Fruit fly (Drosophila melanogaster) whole organism, embryonic: Measurements from ENCODE around the gene Fam92.

Source experiments
- Asciz ChIP-seq: fragments of 200-800 bp; sonication (Bioruptor generic); optimal IDR thresholded peaks from 2 replicates; lab custom pipeline; 2017; ENCODE audit warnings: missing biosample characterization, mild to moderate bottlenecking, missing genetic modification characterization, missing genetic modification reagents
- B-H1 ChIP-seq: fragments of 200-800 bp; sonication (Bioruptor generic); IDR thresholded peaks from 3 replicates; pipeline ENCODE4 v1.3.6; 2022; ENCODE audit warnings: missing biosample characterization, missing genetic modification characterization
- Blimp-1 ChIP-seq: fragments of 200-800 bp; sonication (Bioruptor generic); optimal IDR thresholded peaks from 3 replicates; lab custom pipeline; 2018; ENCODE audit warnings: missing biosample characterization, missing genetic modification characterization, mild to moderate bottlenecking, moderate library complexity, missing genetic modification reagents
- BtbVII ChIP-seq: fragments of 200-800 bp; sonication (Bioruptor generic); optimal IDR thresholded peaks from 3 replicates; lab custom pipeline; 2017; ENCODE audit warnings: missing biosample characterization, mild to moderate bottlenecking, missing genetic modification characterization
- CG10147 ChIP-seq: fragments of 200-800 bp; sonication (Bioruptor generic); optimal IDR thresholded peaks from 2 replicates; lab custom pipeline; 2019; ENCODE audit warnings: missing biosample characterization, mild to moderate bottlenecking, missing genetic modification characterization, moderate library complexity
- CG10209 ChIP-seq: fragments of 200-800 bp; sonication (Bioruptor generic); optimal IDR thresholded peaks from 3 replicates; lab custom pipeline; 2017; ENCODE audit warnings: missing biosample characterization, mild to moderate bottlenecking, missing genetic modification characterization, missing genetic modification reagents
- CG10274 ChIP-seq: fragments of 200-800 bp; sonication (Bioruptor generic); optimal IDR thresholded peaks from 3 replicates; lab custom pipeline; 2017; ENCODE audit warnings: missing biosample characterization, mild to moderate bottlenecking, missing genetic modification characterization
- CG12071 ChIP-seq: fragments of 200-800 bp; sonication (Bioruptor generic); optimal IDR thresholded peaks from 3 replicates; lab custom pipeline; 2018; ENCODE audit warnings: missing biosample characterization, mild to moderate bottlenecking, missing genetic modification characterization
- CG12104 ChIP-seq: fragments of 200-800 bp; sonication (Bioruptor generic); optimal IDR thresholded peaks from 3 replicates; lab custom pipeline; 2016; ENCODE audit warnings: missing biosample characterization, missing genetic modification characterization
- CG12299 ChIP-seq: fragments of 200-800 bp; sonication (Bioruptor generic); optimal IDR thresholded peaks from 2 replicates; lab custom pipeline; 2018; ENCODE audit warnings: missing biosample characterization, mild to moderate bottlenecking, missing genetic modification characterization
- CG12769 ChIP-seq: fragments of 200-800 bp; sonication (Bioruptor generic); optimal IDR thresholded peaks from 2 replicates; lab custom pipeline; 2019; ENCODE audit warnings: missing biosample characterization, mild to moderate bottlenecking, missing genetic modification characterization, moderate library complexity
- CG15514 ChIP-seq: fragments of 200-800 bp; sonication (Bioruptor generic); optimal IDR thresholded peaks from 3 replicates; lab custom pipeline; 2017; ENCODE audit warnings: missing biosample characterization, missing genetic modification characterization, mild to moderate bottlenecking, moderate library complexity, missing genetic modification reagents
- CG17568 ChIP-seq: fragments of 200-800 bp; sonication (Bioruptor generic); optimal IDR thresholded peaks from 2 replicates; lab custom pipeline; 2018; ENCODE audit warnings: missing biosample characterization, mild to moderate bottlenecking, missing genetic modification characterization, moderate library complexity
- CG17912 ChIP-seq: fragments of 200-800 bp; sonication (Bioruptor generic); optimal IDR thresholded peaks from 2 replicates; lab custom pipeline; 2018; ENCODE audit warnings: missing biosample characterization, mild to moderate bottlenecking, missing genetic modification characterization
- CG2116 ChIP-seq: fragments of 200-800 bp; sonication (Bioruptor generic); optimal IDR thresholded peaks from 3 replicates; lab custom pipeline; 2018; ENCODE audit warnings: missing biosample characterization, mild to moderate bottlenecking, missing genetic modification characterization
- CG2202 ChIP-seq: fragments of 200-800 bp; sonication (Bioruptor generic); optimal IDR thresholded peaks from 2 replicates; lab custom pipeline; 2018; ENCODE audit warnings: missing biosample characterization, mild to moderate bottlenecking, missing genetic modification characterization
- CG32767 ChIP-seq: fragments of 200-800 bp; sonication (Bioruptor generic); IDR thresholded peaks from 2 replicates; pipeline ENCODE4 v1.3.6; 2022; ENCODE audit warnings: missing biosample characterization, missing genetic modification characterization
- CG5953 ChIP-seq: fragments of 200-800 bp; sonication (Bioruptor generic); IDR thresholded peaks from 2 replicates; pipeline ENCODE4 v1.3.6; 2022; ENCODE audit warnings: missing biosample characterization, missing genetic modification characterization
- CG6813 ChIP-seq: fragments of 200-800 bp; sonication (Bioruptor generic); optimal IDR thresholded peaks from 2 replicates; lab custom pipeline; 2017; ENCODE audit warnings: missing biosample characterization, missing genetic modification characterization, mild to moderate bottlenecking, moderate library complexity, missing genetic modification reagents
- CG8290 ChIP-seq, 3 experiments: fragments of 200-800 bp; sonication (Bioruptor generic); optimal IDR thresholded peaks; 2 replicates each; lab custom pipeline; 2016 to 2019; ENCODE audit warnings: missing biosample characterization in 3 of 3, missing genetic modification characterization in 3 of 3, mild to moderate bottlenecking in 2 of 3, moderate library complexity in 1 of 3
- Deaf1 ChIP-seq: fragments of 200-800 bp; optimal IDR thresholded peaks from 3 replicates; lab custom pipeline; 2019; ENCODE audit warnings: missing biosample characterization, mild to moderate bottlenecking, missing genetic modification characterization, moderate library complexity
- Fer1 ChIP-seq: fragments of 200-800 bp; sonication (Bioruptor generic); optimal IDR thresholded peaks from 2 replicates; lab custom pipeline; 2017; ENCODE audit warnings: missing biosample characterization, mild to moderate bottlenecking, missing genetic modification characterization
- Hand ChIP-seq: fragments of 200-800 bp; sonication (Bioruptor generic); optimal IDR thresholded peaks from 2 replicates; lab custom pipeline; 2017; ENCODE audit warnings: mild to moderate bottlenecking, missing biosample characterization, missing genetic modification reagents, missing genetic modification characterization
- Hmr ChIP-seq: fragments of 200-800 bp; sonication (Bioruptor generic); optimal IDR thresholded peaks from 3 replicates; lab custom pipeline; 2017; ENCODE audit warnings: mild to moderate bottlenecking, missing biosample characterization, missing genetic modification reagents, missing genetic modification characterization
- Kr ChIP-seq: fragments of 200-800 bp; sonication (Bioruptor generic); optimal IDR thresholded peaks from 2 replicates; lab custom pipeline; 2017; ENCODE audit warnings: missing biosample characterization, mild to moderate bottlenecking, missing genetic modification characterization
- Lhr ChIP-seq: fragments of 200-800 bp; sonication (Bioruptor generic); optimal IDR thresholded peaks from 3 replicates; lab custom pipeline; 2017; ENCODE audit warnings: mild to moderate bottlenecking, missing biosample characterization, missing genetic modification reagents, missing genetic modification characterization
- Med ChIP-seq: fragments of 200-800 bp; sonication (Bioruptor generic); peaks from one replicate; lab custom pipeline; 2016; ENCODE audit warnings: missing biosample characterization, missing genetic modification characterization, mild to moderate bottlenecking, inconsistent platforms, moderate library complexity
- Sox102F ChIP-seq: fragments of 200-800 bp; sonication (Bioruptor generic); optimal IDR thresholded peaks from 2 replicates; lab custom pipeline; 2018; ENCODE audit warnings: missing biosample characterization, mild to moderate bottlenecking, missing genetic modification characterization, moderate library complexity
- Vsx1 ChIP-seq: fragments of 200-800 bp; sonication (Bioruptor generic); optimal IDR thresholded peaks from 2 replicates; lab custom pipeline; 2017; ENCODE audit warnings: missing biosample characterization, mild to moderate bottlenecking, missing genetic modification characterization, missing genetic modification reagents
- ash1 ChIP-seq: fragments of 200-800 bp; sonication (Bioruptor generic); optimal IDR thresholded peaks from 2 replicates; lab custom pipeline; 2018; ENCODE audit warnings: missing biosample characterization, mild to moderate bottlenecking, missing genetic modification characterization
- dmrt11E ChIP-seq: fragments of 200-800 bp; sonication (Bioruptor generic); optimal IDR thresholded peaks from 3 replicates; lab custom pipeline; 2018; ENCODE audit warnings: missing biosample characterization, mild to moderate bottlenecking, missing genetic modification characterization, moderate library complexity
- exex ChIP-seq: fragments of 200-800 bp; sonication (Bioruptor generic); optimal IDR thresholded peaks from 4 replicates; lab custom pipeline; 2018; ENCODE audit warnings: missing biosample characterization, mild to moderate bottlenecking, missing genetic modification characterization, moderate library complexity
- gem ChIP-seq: fragments of 200-800 bp; sonication (Bioruptor generic); optimal IDR thresholded peaks from 2 replicates; lab custom pipeline; 2019; ENCODE audit warnings: missing biosample characterization, mild to moderate bottlenecking, missing genetic modification characterization, moderate library complexity
- ken ChIP-seq: fragments of 200-800 bp; sonication (Bioruptor generic); IDR thresholded peaks from 3 replicates; pipeline ENCODE4 v1.3.6; 2022; ENCODE audit warnings: missing biosample characterization, missing genetic modification characterization
- lilli ChIP-seq: fragments of 200-800 bp; sonication (Bioruptor generic); optimal IDR thresholded peaks from 3 replicates; lab custom pipeline; 2016; ENCODE audit warnings: missing biosample characterization, missing genetic modification characterization
- nau ChIP-seq: fragments of 200-800 bp; sonication (Bioruptor generic); optimal IDR thresholded peaks from 3 replicates; lab custom pipeline; 2017; ENCODE audit warnings: missing biosample characterization, mild to moderate bottlenecking, missing genetic modification characterization, missing genetic modification reagents
- odd ChIP-seq: fragments of 200-800 bp; sonication (Bioruptor generic); optimal IDR thresholded peaks from 2 replicates; lab custom pipeline; 2017; ENCODE audit warnings: missing biosample characterization, mild to moderate bottlenecking, missing genetic modification characterization
- onecut ChIP-seq: fragments of 200-800 bp; sonication (Bioruptor generic); IDR thresholded peaks from 2 replicates; pipeline ENCODE4 v1.3.6; 2022; ENCODE audit warnings: missing biosample characterization, missing genetic modification characterization
- otp ChIP-seq: fragments of 200-800 bp; sonication (Bioruptor generic); IDR thresholded peaks from 3 replicates; pipeline ENCODE4, ENCODE4 v1.3.6; 2022; ENCODE audit warnings: missing biosample characterization, missing genetic modification characterization
- peb ChIP-seq: fragments of 200-800 bp; sonication (Bioruptor generic); IDR thresholded peaks from 2 replicates; pipeline ENCODE4 v1.3.6; 2022; ENCODE audit warnings: missing biosample characterization, missing genetic modification characterization
- psq ChIP-seq: fragments of 200-800 bp; sonication (Bioruptor generic); optimal IDR thresholded peaks from 2 replicates; lab custom pipeline; 2017; ENCODE audit warnings: missing biosample characterization, missing genetic modification characterization
- run ChIP-seq: fragments of 200-800 bp; sonication (Bioruptor generic); optimal IDR thresholded peaks from 3 replicates; lab custom pipeline; 2018; ENCODE audit warnings: missing biosample characterization, mild to moderate bottlenecking, missing genetic modification characterization
- scrt ChIP-seq: fragments of 200-800 bp; sonication (Bioruptor generic); optimal IDR thresholded peaks from 2 replicates; lab custom pipeline; 2018; ENCODE audit warnings: missing biosample characterization, mild to moderate bottlenecking, missing genetic modification characterization, moderate library complexity
- sqz ChIP-seq: fragments of 200-800 bp; sonication (Bioruptor generic); optimal IDR thresholded peaks from 3 replicates; lab custom pipeline; 2018; ENCODE audit warnings: missing biosample characterization, mild to moderate bottlenecking, missing genetic modification characterization
- unpg ChIP-seq: fragments of 200-800 bp; sonication (Bioruptor generic); optimal IDR thresholded peaks from 3 replicates; lab custom pipeline; 2018; ENCODE audit warnings: missing biosample characterization, mild to moderate bottlenecking, missing genetic modification characterization, moderate library complexity
- z ChIP-seq: fragments of 200-800 bp; sonication (Bioruptor generic); IDR thresholded peaks from 3 replicates; pipeline ENCODE4 v1.3.6; 2022; ENCODE audit warnings: missing biosample characterization, missing genetic modification characterization
- zfh1 ChIP-seq: fragments of 200-800 bp; sonication (Bioruptor generic); IDR thresholded peaks from 3 replicates; pipeline ENCODE4 v1.3.6; 2022; ENCODE audit warnings: missing biosample characterization, missing genetic modification characterization

Fam92 gene

DNA sequence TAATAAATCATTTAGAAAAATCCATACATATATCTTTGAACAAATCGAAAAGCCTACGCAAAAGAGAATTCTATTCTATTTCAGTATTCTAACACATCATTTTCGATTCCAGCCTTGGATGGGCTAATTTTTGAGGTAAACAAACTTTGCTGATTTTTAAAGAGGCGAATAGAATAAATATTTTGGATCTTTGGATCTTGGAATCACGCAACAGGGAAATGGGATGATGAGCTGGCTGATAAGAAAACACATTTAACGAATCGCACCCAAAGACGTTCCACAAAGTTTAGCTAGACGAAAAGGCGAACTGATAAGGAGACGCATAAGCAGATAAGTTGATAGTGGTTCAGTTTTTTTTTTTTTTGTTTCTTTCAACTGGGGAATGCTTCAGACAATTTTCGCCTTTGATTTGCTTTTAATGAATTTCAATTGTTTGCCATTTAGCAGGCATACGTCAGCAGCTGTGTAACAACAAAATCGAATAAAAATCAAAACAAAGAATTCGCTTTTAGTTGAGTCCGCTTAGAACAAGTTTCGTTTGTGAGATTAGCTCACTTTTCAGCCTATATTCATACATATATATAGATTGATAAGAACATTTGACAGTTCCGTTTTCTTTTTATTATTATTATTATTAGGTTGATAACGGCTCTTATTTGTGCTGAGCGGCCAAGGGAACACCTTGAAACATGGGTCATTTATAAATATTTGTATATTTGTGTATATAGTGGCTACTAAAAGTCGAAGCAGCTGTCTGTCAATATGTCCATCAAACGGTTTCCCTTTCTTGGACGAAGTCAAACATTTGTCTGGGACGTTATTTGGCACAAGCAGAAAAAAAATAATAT is 40.7 kb downstream of the Fam92 start (continued):
- TF ChIP-seq CG5953 (GFP tag; lab: Robert Waterston, UW) (no peak), lilli (peak; percentile 11), Vsx1 (GFP tag; lab: Kevin White, UChicago) (peak; percentile 55), CG17568 (GFP tag; lab: Kevin White, UChicago) (peak; percentile 45), Asciz (GFP tag; lab: Kevin White, UChicago) (peak; percentile 51), scrt (GFP tag; lab: Kevin White, UChicago) (peak; percentile 7), onecut (GFP tag; lab: Robert Waterston, UW) (0 out of 2 replicates have a peak, but pooled peaks have one; percentile 17), ken (GFP tag; lab: Robert Waterston, UW) (no peak), Sox102F (GFP tag; lab: Kevin White, UChicago) (peak; percentile 25), z (0 out of 3 replicates have a peak, but pooled peaks have one; percentile 42), CG2202 (peak; percentile 47), gem (tag; lab: Kevin White, UChicago) (peak; percentile 56), sqz (GFP tag; lab: Kevin White, UChicago) (no peak), otp (GFP tag; lab: Robert Waterston, UW) (no peak), zfh1 (GFP tag; lab: Robert Waterston, UW) (no peak), B-H1 (no peak; the same call in 2 of the 3 replicates), CG12104 (GFP tag; lab: Kevin White, UChicago) (no peak), Blimp-1 (GFP tag; lab: Kevin White, UChicago) (peak; percentile 47), CG12769 (peak; percentile 6), CG2116 (GFP tag; lab: Kevin White, UChicago) (peak; percentile 9), CG10274 (GFP tag; lab: Kevin White, UChicago) (no peak), CG12299 (tag; lab: Kevin White, UChicago) (peak; percentile 10), BtbVII (GFP tag; lab: Kevin White, UChicago) (peak; percentile 44), CG32767 (no peak), odd (peak; percentile 37), Lhr (GFP tag; lab: Kevin White, UChicago) (peak; percentile 9), CG8290 (GFP tag; optimal IDR thresholded peaks at IDR 0.05; lab: Kevin White, UChicago) (no peak), CG8290 (tag; optimal IDR thresholded peaks at IDR 0.05; lab: Kevin White, UChicago) (no peak), ash1 (GFP tag; lab: Kevin White, UChicago) (no peak), nau (peak; percentile 58), run (no peak), dmrt11E (peak; percentile 59), Hmr (GFP tag; lab: Kevin White, UChicago) (peak; percentile 61), CG6813 (GFP tag; lab: Kevin White, UChicago) (peak; percentile 70), psq (GFP tag; lab: Kevin White, UChicago) (no peak), Med (GFP tag; lab: Kevin White, UChicago) (peak; percentile 72), unpg (GFP tag; lab: Kevin White, UChicago) (peak; percentile 32), CG10147 (GFP tag; lab: Kevin White, UChicago) (peak; percentile 31), Fer1 (peak; percentile 37), CG12071 (peak; percentile 53), CG17912 (GFP tag; lab: Kevin White, UChicago) (no peak), Hand (GFP tag; lab: Kevin White, UChicago) (no peak), peb (GFP tag; lab: Robert Waterston, UW) (no peak), Deaf1 (tag; lab: Kevin White, UChicago) (no peak), CG15514 (GFP tag; lab: Kevin White, UChicago) (peak; percentile 35), exex (tag; lab: Kevin White, UChicago) (peak; percentile 84), Kr (peak; percentile 41), CG10209 (peak; percentile 60)
